Worm (Caenorhabditis elegans) whole organism, L4/young adult: ENCODE measurements around the gene col-12.

Experiments used
- W03F9.2 ChIP-seq: fragments of 150-350 bp; optimal IDR thresholded peaks from 2 replicates; lab custom pipeline; 2014; ENCODE audit warnings: missing biosample characterization, missing genetic modification characterization
- dao-5 ChIP-seq: sonication (generic microtip); optimal IDR thresholded peaks from 2 replicates; lab custom pipeline; 2016; ENCODE audit warnings: missing genotype, missing genetic modification characterization, moderate library complexity, missing compliant biosample characterization
- him-1 ChIP-seq: sonication (generic microtip); optimal IDR thresholded peaks from 2 replicates; lab custom pipeline; 2016; ENCODE audit warnings: missing genotype, missing genetic modification reagents, missing genetic modification characterization, missing compliant biosample characterization

The col-12 gene

DNA sequence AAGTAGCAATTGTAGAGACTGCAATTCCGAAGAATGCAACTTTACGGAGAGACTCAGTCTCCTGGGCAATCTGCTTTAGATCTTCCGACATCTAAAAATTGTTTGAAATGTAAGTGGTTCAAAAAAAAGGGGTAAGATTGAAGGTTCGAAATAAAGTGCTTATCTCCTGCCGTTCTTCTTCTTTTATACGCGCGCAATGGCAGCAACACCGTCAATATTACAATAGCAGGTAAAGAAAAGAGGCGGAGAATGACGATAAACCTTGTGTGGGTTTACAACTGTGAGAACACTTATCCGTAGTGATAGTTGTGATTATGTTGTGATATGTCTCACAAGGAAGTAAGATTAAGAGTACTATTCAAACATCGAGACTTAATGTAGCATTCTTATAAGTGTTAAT, 3.2 kb downstream of the col-12 start, which contains the start of gene col-13:
Gene col-13 (minus strand): TSS at position 101 of the 400 bp plus-strand sequence.
- TF ChIP-seq him-1 (tag; lab: Kevin White, UChicago): no peak

DNA sequence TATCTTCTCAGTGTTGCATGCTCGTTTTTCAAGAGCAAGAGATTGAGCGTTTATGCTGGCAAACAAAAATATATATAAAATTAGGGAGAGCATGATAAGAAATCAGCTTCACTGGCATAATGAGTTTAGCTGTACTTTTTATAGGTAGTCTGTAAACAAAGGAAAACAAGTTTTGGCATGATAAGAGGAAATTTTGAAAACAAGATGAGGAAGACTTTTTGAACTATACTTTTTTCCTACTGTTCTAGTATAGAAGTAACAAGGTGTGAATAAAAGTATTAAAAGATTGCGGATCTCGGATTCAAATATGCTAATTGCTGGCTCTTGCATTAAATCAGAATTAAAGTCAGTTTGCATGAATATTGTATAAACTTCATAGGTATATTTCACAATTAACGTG, 6.0 kb downstream of the col-12 start, which contains the start of gene F15H10.5:
Gene F15H10.5 (minus strand): TSS at position 101 of the 400 bp plus-strand sequence.
- TF ChIP-seq him-1 (tag; lab: Kevin White, UChicago): no peak
- TF ChIP-seq dao-5: no peak
- no peak for TF ChIP-seq W03F9.2

DNA sequence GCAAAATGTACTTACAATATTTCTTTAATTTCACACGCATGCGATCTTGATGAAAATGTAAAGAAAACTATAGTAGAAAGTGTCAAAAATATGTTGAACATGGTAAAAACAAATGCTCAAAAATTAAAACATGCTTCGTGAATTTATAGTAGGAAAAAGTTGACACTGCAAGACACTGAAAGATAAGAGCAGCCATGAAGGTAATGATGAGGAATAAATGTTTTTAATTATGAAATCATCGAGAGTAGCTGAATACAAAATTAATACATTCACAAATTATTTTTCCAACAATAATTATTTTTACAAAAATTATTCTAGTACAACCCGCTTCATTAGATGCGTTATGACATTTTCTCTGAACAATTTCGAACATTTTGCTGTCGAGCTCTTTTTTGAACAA, 8.1 kb downstream of the col-12 start, which contains the start of gene F15H10.10:
Gene F15H10.10 (minus strand): TSS at position 101 of the 400 bp plus-strand sequence.
- TF ChIP-seq him-1 (tag; lab: Kevin White, UChicago) (no peak), dao-5 (no peak)

DNA sequence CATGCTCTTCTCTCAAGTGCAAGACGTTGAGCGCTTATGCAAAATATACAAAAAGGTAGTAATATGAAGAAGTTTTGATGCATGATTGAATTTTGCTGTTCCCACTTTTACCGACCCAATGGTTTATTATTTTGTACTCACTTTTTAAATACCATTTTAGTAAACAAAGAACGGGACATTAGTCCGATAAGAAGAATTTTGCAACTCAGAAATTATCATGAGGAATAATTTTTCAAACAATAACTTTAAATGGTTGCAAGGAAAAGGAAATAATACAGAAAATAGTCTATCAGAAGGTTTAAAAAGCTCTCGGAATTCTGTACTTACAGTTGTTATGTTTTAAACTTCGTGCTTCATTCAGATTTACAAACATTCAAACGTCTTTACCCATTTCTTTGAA, 10.4 kb downstream of the col-12 start, which contains the start of gene F15H10.9:
Gene F15H10.9 (minus strand): TSS at position 101 of the 400 bp plus-strand sequence.
- no peak for TF ChIP-seq dao-5
- TF ChIP-seq him-1 (tag; lab: Kevin White, UChicago): no peak
- no peak for TF ChIP-seq W03F9.2

DNA sequence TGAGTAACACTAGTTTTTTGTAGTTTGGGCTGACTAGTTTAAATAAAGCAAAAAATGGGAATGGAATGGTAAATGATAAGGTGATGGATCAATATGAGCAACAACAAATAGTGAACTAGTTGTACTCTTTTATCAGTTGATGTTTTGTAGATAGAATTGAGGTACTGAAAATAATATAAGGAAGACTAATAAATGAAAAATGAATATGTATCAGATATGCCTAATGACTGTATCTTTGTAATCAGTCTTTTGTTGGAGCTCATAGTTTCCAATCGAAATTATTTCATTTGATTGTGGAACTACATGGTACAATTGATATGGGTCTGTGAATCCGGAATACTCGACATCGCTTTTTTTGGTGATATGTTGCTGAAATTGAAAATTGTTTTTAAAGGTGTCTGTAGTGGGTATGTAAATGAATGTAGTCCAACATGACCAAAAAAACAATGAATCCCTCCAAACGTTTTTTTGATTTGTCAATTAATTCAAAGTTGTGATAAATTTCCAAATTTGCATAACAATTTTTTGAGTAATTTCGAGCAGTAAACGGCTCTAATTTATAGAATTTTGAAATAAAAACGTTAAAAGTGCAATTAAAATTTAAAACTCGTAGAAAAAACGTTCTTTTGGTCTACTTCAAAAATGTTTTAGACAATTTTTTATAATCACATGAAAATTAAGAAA, 14.8 kb downstream of the col-12 start, which contains the start of gene F15H10.12:
Gene F15H10.12 (minus strand): TSS at position 51 of the 684 bp plus-strand sequence.
- TF ChIP-seq dao-5 (no peak), him-1 (tag; lab: Kevin White, UChicago) (no peak), W03F9.2 (no peak)

DNA sequence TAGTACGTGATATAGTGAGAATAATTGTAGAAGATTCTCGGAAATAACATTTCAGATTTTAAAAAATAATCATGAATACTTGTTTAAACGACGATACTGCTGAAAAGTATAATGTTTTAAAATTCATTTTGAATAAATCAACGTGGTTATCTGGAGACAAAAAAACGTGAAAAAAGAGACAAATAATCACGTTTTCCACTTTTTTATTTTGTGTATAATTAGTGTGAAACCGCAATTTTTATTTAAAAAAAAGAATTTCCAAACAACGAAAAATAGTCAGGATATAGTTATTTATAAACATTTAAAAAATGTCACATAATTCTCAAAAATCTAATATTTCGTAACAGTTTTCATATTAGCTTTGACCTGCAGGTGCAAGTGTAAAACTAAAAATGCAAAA, 18.7 kb downstream of the col-12 start, which contains the start of gene F15H10.7:
Gene F15H10.7 (minus strand): TSS at position 101 of the 400 bp plus-strand sequence.
- TF ChIP-seq dao-5: no peak
- no peak for TF ChIP-seq W03F9.2
- TF ChIP-seq him-1 (tag; lab: Kevin White, UChicago): no peak

DNA sequence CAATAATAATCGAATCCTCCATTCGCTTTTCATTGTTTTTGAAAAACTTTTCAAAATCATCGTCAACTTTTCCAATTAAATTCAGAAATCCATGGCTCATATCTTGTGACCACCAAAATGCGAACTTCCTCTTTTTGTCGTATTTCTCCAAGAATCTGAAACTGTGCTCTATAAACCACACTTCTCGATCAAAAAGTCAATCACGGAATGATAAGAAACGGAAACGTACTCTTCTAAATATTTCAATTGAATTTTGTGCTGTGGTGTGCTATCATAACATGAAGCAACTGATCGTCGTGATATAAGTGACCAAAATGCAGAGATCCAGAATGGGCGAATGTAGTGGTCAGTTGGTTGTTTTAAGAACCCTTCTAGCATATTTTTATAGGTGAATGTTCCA, 20.3 kb downstream of the col-12 start:
- TF ChIP-seq W03F9.2 (no peak), dao-5 (no peak), him-1 (tag; lab: Kevin White, UChicago) (no peak)

DNA sequence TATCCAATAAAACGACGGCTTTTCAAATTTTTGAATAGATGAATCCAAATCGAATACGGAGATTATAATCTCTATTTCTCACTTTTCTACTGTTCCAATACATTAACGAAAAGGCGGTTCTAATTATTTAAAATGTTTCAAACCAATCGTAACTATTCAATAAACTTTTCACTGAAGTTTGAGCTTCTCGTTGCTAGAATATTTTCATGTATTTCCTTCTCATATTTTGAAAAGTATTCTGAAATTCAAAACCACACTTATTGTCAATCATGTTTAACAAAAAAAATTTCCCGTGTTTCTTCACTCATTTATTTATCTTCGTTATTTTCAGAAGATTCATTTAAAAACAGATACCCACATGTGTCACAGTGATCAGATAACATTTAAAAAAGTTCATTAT, 22.2 kb downstream of the col-12 start, which contains the start of gene F15H10.8:
Gene F15H10.8 (minus strand): TSS at position 101 of the 400 bp plus-strand sequence.
- no peak for TF ChIP-seq dao-5
- no peak for TF ChIP-seq him-1 (tag; lab: Kevin White, UChicago)
- no peak for TF ChIP-seq W03F9.2

DNA sequence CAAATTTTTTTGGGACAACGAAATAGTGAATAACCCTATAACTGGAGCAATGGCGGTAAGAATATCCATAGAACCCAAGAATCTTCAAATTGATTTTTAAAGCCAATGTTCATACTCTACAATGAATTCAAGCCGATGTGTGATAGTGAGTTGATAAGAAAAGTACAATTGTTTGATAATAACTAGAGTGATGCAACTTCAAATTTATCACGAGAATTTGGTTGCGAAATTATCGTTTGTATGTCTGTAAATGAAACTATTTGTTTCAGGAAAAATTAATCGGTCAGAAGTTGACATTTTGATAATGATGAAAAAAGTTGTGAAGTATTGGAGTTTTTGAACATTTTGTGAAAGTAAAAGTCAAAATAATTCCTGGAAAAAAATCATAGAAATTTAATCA, 25.7 kb downstream of the col-12 start:
- no peak for TF ChIP-seq him-1 (tag; lab: Kevin White, UChicago)
- no peak for TF ChIP-seq dao-5
- no peak for TF ChIP-seq W03F9.2

DNA sequence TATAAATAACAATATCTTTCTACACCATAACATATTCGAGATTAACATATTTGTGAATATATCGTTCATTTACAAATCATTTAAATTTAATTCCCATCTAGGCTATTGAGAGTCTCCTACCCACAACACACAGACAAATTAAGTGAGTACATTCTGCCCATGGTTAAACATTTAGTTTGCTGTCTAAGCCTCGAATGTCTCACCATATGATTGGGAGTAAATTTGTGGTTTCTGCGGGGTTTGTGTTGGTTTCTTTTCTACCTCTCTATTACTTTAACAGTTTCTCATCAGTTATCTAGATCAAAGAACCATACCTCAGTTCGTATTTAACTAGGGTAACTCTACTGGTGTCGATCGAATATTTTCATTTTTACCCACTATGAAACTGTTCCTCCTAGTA, 26.6 kb downstream of the col-12 start, which contains the start of gene ugt-2:
Gene ugt-2 (plus strand): TSS at position 371 of the 400 bp plus-strand sequence.
- no peak for TF ChIP-seq him-1 (tag; lab: Kevin White, UChicago)
- TF ChIP-seq dao-5: no peak
- TF ChIP-seq W03F9.2: no peak

DNA sequence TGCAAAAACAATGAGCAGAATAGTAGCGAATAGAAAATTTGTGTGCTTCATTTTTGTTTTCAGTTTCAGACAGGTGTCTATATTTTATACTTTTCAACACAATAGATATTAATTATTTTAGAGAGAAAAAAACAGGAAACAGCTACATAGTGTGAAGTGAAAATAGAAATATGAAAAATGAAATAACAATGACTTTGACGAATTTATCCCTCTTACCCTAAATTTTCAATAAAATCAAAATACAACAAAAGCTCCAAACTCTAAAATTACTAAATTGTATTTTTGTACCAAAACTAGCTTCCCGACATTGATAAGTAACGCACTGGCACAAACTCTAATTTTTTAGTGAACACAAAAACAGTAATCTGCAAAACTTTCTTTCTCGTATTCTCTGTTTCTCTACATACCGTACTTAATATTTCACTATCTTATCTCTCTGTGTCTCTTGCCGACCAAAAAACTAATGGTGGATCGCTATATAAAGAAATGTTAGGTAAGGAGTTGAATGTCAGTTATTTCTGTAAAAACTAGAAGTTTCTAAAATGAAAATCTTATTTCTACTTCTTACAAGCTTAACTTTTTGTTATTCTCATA, 29.7 kb downstream of the col-12 start, which contains the start of the genes col-151 and ugt-1:
Gene col-151 (minus strand): TSS at position 51 of the 594 bp plus-strand sequence.
Gene ugt-1 (plus strand): TSS at position 491 of the 594 bp plus-strand sequence.
- no peak for TF ChIP-seq W03F9.2
- TF ChIP-seq dao-5: no peak
- TF ChIP-seq him-1 (tag; lab: Kevin White, UChicago): no peak

DNA sequence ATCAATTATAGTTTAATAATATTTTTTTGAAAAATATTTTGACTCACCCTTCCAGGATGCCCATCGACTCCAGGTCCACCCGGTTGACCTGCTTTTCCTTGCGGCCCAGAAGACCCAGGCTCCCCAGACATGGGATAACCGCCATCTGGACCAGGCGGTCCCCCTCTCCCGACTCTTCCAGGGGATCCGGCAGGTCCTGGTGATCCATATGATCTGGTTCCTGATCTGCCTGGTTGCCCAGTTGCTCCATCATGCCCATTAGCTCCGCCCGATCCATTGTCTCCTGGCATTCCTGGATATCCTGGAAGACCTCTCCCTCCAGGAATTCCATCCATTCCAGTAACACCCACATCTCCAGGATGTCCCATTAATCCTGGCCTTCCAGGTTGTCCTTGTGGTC, 31.3 kb downstream of the col-12 start:
- no peak for TF ChIP-seq him-1 (tag; lab: Kevin White, UChicago)
- TF ChIP-seq dao-5: no peak
- TF ChIP-seq W03F9.2: no peak

DNA sequence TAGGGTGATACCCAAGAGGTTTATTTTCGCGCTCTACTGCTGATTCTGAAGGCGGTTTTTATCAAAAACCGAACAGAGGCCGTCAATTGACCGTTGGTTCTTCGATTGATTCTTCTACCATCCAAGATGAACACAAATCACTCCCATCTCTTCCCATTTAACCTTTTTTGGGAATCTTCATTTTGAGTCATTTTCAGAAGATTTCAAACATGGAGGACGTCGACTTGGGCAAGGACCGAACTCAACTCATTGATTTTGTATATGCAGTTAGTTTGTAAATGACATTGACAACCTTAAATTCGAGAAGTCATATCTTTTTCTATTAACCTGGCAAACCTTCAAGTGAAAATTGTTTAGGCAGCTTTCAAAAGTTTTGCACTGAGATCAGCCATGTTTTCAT, 36.7 kb downstream of the col-12 start, which contains the start of gene AC3.5:
Gene AC3.5 (plus strand): TSS at position 210 of the 400 bp plus-strand sequence.
- TF ChIP-seq W03F9.2 (no peak), him-1 (tag; lab: Kevin White, UChicago) (no peak), dao-5 (no peak)

DNA sequence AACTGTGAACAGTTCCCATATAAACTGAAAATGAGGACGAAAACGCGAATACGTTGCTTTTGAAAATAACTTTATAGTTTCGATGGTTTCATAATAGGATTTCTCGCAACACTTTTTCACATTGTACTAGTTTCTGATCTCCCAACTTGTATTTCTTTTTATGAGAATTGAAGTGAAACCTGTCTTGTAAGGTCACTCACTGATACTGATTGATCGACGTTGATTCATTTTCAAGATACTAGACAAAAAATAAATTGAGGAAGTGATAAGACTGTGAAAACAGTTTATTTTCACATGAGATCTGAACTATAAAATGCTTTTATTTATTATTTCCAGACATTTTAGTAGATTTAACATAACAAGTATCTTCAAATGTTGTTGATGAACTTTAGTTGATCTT, 37.6 kb downstream of the col-12 start:
- TF ChIP-seq dao-5 (no peak), him-1 (tag; lab: Kevin White, UChicago) (no peak), W03F9.2 (no peak)

DNA sequence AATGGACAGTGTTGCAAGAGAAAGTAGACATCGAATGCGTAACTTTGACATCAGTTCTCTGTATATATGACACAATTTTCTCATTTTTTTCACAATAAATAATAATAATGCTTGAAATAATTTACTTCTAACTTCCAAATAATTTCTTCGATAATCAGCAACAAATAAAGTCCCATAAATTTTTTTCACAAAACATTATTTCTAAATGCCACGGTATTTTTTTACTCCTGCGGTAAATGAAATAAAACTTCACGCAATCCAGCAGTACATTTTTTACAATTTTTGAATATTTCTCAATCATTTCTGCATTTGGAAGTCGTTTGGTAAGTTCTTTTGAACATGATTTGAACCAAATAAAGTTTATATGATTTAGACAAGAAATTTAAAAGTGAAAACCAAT, 41.0 kb downstream of the col-12 start, which contains the start of gene spe-10:
Gene spe-10 (plus strand): TSS at position 301 of the 400 bp plus-strand sequence.
- TF ChIP-seq him-1 (tag; lab: Kevin White, UChicago) (no peak), dao-5 (no peak), W03F9.2 (no peak)
